Worm (Caenorhabditis elegans): ENCODE results near the gene ctr-9.
A peak's percentile ranks its signal among the peaks of the same experiment; 100 is the strongest.

ctr-9 gene

ce11 chrIII:9455980-9456658, 35.1 kb upstream of the ctr-9 start, which contains the start of the genes rheb-1 and spk-1 (continued):
- peak; percentile 71 for TF ChIP-seq lir-3 (tag; optimal IDR thresholded peaks at IDR 0.05; ENCODE audit: poor library complexity)
- TF ChIP-seq snpc-4 (tag; optimal IDR thresholded peaks at IDR 0.05), result peak; percentile 40
- no peak for TF ChIP-seq sptf-1 (tag; optimal IDR thresholded peaks at IDR 0.05)
- TF ChIP-seq nhr-28 (tag; optimal IDR thresholded peaks at IDR 0.05), result no peak
- peak; percentile 82 for TF ChIP-seq egl-13 (tag; optimal IDR thresholded peaks at IDR 0.05)
- peak; percentile 75 to 89 (median 75) for TF ChIP-seq ceh-82 (tag; optimal IDR thresholded peaks at IDR 0.05)
- TF ChIP-seq zag-1 (tag; optimal IDR thresholded peaks at IDR 0.05), result no peak
- TF ChIP-seq isw-1 (GFP tag; IDR thresholded peaks at IDR 0.05), result peak; percentile 80
- TF ChIP-seq fkh-10 (GFP tag; optimal IDR thresholded peaks at IDR 0.05), result peak; percentile 53
- peak; percentile 99 for TF ChIP-seq lsy-2 (tag; optimal IDR thresholded peaks at IDR 0.05)
- peak; percentile 79 for TF ChIP-seq mef-2 (tag; optimal IDR thresholded peaks at IDR 0.05)
- peak; percentile 69; the same call in 1 of the 2 replicates for TF ChIP-seq ceh-88 (GFP tag; IDR thresholded peaks at IDR 0.05)
- peak; percentile 57 for TF ChIP-seq irx-1 (tag; optimal IDR thresholded peaks at IDR 0.05)
- TF ChIP-seq vab-15 (tag; optimal IDR thresholded peaks at IDR 0.05), result peak; percentile 30
- peak; percentile 84 for TF ChIP-seq C16A3.4 (tag; optimal IDR thresholded peaks at IDR 0.05)
- TF ChIP-seq hlh-17 (GFP tag; optimal IDR thresholded peaks at IDR 0.05; ENCODE audit: borderline replicate concordance), result no peak
- TF ChIP-seq unc-30 (tag; optimal IDR thresholded peaks at IDR 0.05), result no peak
- peak; percentile 69 for TF ChIP-seq blmp-1 (tag; optimal IDR thresholded peaks at IDR 0.05)
- TF ChIP-seq lin-39 (tag; optimal IDR thresholded peaks at IDR 0.05), result peak; percentile 45
- peak; percentile 76 for TF ChIP-seq nhr-77 (tag; optimal IDR thresholded peaks at IDR 0.05)
- peak; percentile 90 for TF ChIP-seq swsn-7 (tag; optimal IDR thresholded peaks at IDR 0.05)
- TF ChIP-seq sup-37 (GFP tag; optimal IDR thresholded peaks at IDR 0.05), result peak; percentile 57
- TF ChIP-seq fkh-8 (tag; optimal IDR thresholded peaks at IDR 0.05), result peak; percentile 94
- TF ChIP-seq sox-4 (tag; optimal IDR thresholded peaks at IDR 0.05), result peak; percentile 8
- TF ChIP-seq jun-1 (tag; optimal IDR thresholded peaks at IDR 0.05), result peak; percentile 86
- peak; percentile 82 for TF ChIP-seq pax-3 (tag; optimal IDR thresholded peaks at IDR 0.05)
- no peak for TF ChIP-seq efl-3 (GFP tag; optimal IDR thresholded peaks at IDR 0.05)
- peak; percentile 94 for TF ChIP-seq lin-14 (GFP tag; optimal IDR thresholded peaks at IDR 0.05)
- peak; percentile 97 for TF ChIP-seq elt-2 (tag; optimal IDR thresholded peaks at IDR 0.05)
- peak; percentile 63 to 76 (median 75) for TF ChIP-seq dpl-1 (GFP tag; optimal IDR thresholded peaks at IDR 0.05)
- TF ChIP-seq nhr-237 (tag; optimal IDR thresholded peaks at IDR 0.05), result peak; percentile 61
- TF ChIP-seq Y116A8C.19 (tag; optimal IDR thresholded peaks at IDR 0.05; ENCODE audit: borderline replicate concordance), result no peak
- no peak for TF ChIP-seq tlp-1 (tag; optimal IDR thresholded peaks at IDR 0.05)
- no peak for TF ChIP-seq ces-1 (GFP tag; optimal IDR thresholded peaks at IDR 0.05)
- no peak for TF ChIP-seq pag-3 (tag; optimal IDR thresholded peaks at IDR 0.05; ENCODE audit: borderline replicate concordance, insufficient read depth)
- peak; percentile 92 for TF ChIP-seq nhr-85 (tag)
- peak; percentile 59 for TF ChIP-seq zip-4 (GFP tag; optimal IDR thresholded peaks at IDR 0.05)
- no peak for TF ChIP-seq unc-98 (GFP tag; IDR thresholded peaks at IDR 0.05)
- peak; percentile 50 for TF ChIP-seq grh-1 (GFP tag; IDR thresholded peaks at IDR 0.05)
- TF ChIP-seq nhr-19 (GFP tag; conservative IDR thresholded peaks at IDR 0.05), result peak; percentile 89
- TF ChIP-seq hlh-4 (tag; optimal IDR thresholded peaks at IDR 0.05), result no peak
- TF ChIP-seq elt-3 (tag; optimal IDR thresholded peaks at IDR 0.05), result peak in 3 of 6 experiments; percentile 54 to 62 (median 59)
- no peak for TF ChIP-seq ets-5 (GFP tag; IDR thresholded peaks at IDR 0.05)
- TF ChIP-seq efl-1 (optimal IDR thresholded peaks at IDR 0.05), result peak; percentile 83 to 84
- peak; percentile 69 to 97 for TF ChIP-seq efl-1 (GFP tag; optimal IDR thresholded peaks at IDR 0.05 in 1 of 2)
- TF ChIP-seq nhr-76 (tag; optimal IDR thresholded peaks at IDR 0.05), result no peak
- TF ChIP-seq nhr-71 (tag; optimal IDR thresholded peaks at IDR 0.05), result peak; percentile 95
- TF ChIP-seq C04F5.9 (tag; optimal IDR thresholded peaks at IDR 0.05), result peak; percentile 37
- TF ChIP-seq nhr-47 (tag; optimal IDR thresholded peaks at IDR 0.05), result peak; percentile 90
- TF ChIP-seq fos-1 (tag; optimal IDR thresholded peaks at IDR 0.05), result peak; percentile 77
- peak in 1 of 2 experiments; percentile 43 for TF ChIP-seq ztf-11 (tag; optimal IDR thresholded peaks at IDR 0.05)
